Fruit fly (Drosophila melanogaster): ENCODE measurements around the gene gry.

DNA sequence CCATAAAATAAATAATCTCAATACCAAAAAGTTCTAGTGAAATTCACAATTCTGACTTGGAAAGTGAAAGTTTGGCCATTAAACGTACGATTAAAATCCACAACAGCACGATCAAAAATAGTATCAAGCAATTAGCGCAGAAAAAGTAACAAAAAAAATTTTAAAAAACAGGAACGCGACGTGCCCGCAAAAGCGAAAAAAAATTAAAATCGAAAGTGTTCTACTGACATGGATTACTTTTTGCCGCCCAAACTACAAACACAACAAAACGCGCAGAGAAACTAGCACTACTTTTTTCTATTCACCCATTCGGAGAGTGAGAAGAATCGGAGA is 50.7 kb downstream of the gry start:
- TF ChIP-seq CG8478 (optimal IDR thresholded peaks at IDR 0.05) (no peak), CTCF (optimal IDR thresholded peaks at IDR 0.05) (no peak)
